Fruit fly (Drosophila melanogaster) whole organism, embryonic: ENCODE measurements around the gene Cortactin.
A peak's percentile ranks its signal among the peaks of the same experiment; 100 is the strongest.

Experiments used
- CG10267 ChIP-seq: fragments of 200-800 bp; sonication (Bioruptor generic); optimal IDR thresholded peaks from 2 replicates; lab custom pipeline; 2018; ENCODE audit warnings: missing biosample characterization, mild to moderate bottlenecking, missing genetic modification characterization, moderate library complexity
- CG12391 ChIP-seq: fragments of 200-800 bp; sonication (Bioruptor generic); optimal IDR thresholded peaks from 3 replicates; lab custom pipeline; 2018; ENCODE audit warnings: missing biosample characterization, mild to moderate bottlenecking, missing genetic modification characterization, moderate library complexity
- CG12769 ChIP-seq: fragments of 200-800 bp; sonication (Bioruptor generic); optimal IDR thresholded peaks from 2 replicates; lab custom pipeline; 2019; ENCODE audit warnings: missing biosample characterization, mild to moderate bottlenecking, missing genetic modification characterization, moderate library complexity
- CG15601 ChIP-seq: fragments of 200-800 bp; sonication (Bioruptor generic); optimal IDR thresholded peaks from 3 replicates; lab custom pipeline; 2019; ENCODE audit warnings: missing biosample characterization, mild to moderate bottlenecking, missing genetic modification characterization, moderate library complexity
- CG1603 ChIP-seq: fragments of 200-800 bp; sonication (Bioruptor generic); optimal IDR thresholded peaks from 2 replicates; lab custom pipeline; 2019; ENCODE audit warnings: missing biosample characterization, mild to moderate bottlenecking, missing genetic modification characterization, moderate library complexity
- CG16779 ChIP-seq: fragments of 200-800 bp; sonication (Bioruptor generic); IDR thresholded peaks from 2 replicates; pipeline ENCODE4 v1.3.6; 2022; ENCODE audit warnings: missing biosample characterization, missing genetic modification characterization
- CG17829 ChIP-seq: fragments of 200-800 bp; optimal IDR thresholded peaks from 2 replicates; lab custom pipeline; 2019; ENCODE audit warnings: missing biosample characterization, mild to moderate bottlenecking, missing genetic modification characterization, moderate library complexity
- CG34376 ChIP-seq: fragments of 200-800 bp; sonication (Bioruptor generic); optimal IDR thresholded peaks from 2 replicates; lab custom pipeline; 2018; ENCODE audit warnings: missing biosample characterization, mild to moderate bottlenecking, missing genetic modification characterization
- CG3847 ChIP-seq: fragments of 200-800 bp; sonication (Bioruptor generic); IDR thresholded peaks from 2 replicates; pipeline ENCODE4 v1.3.6; 2022; ENCODE audit warnings: missing biosample characterization, missing genetic modification characterization
- CG4707 ChIP-seq: fragments of 200-800 bp; sonication (Bioruptor generic); optimal IDR thresholded peaks from 2 replicates; lab custom pipeline; 2018; ENCODE audit warnings: missing biosample characterization, mild to moderate bottlenecking, missing genetic modification characterization, moderate library complexity
- CG6791 ChIP-seq: fragments of 200-800 bp; sonication (Bioruptor generic); IDR thresholded peaks from 3 replicates; pipeline ENCODE4 v1.3.6; 2022; ENCODE audit warnings: missing biosample characterization, missing genetic modification characterization; ENCODE audit not compliant: partially characterized antibody
- CG8290 ChIP-seq, 3 experiments: fragments of 200-800 bp; sonication (Bioruptor generic); optimal IDR thresholded peaks; 2 replicates each; lab custom pipeline; 2016 to 2019; ENCODE audit warnings: missing biosample characterization in 3 of 3, missing genetic modification characterization in 3 of 3, mild to moderate bottlenecking in 2 of 3, moderate library complexity in 1 of 3
- CoRest ChIP-seq: fragments of 200-800 bp; sonication (Bioruptor generic); optimal IDR thresholded peaks from 3 replicates; lab custom pipeline; 2018; ENCODE audit warnings: missing biosample characterization, mild to moderate bottlenecking, missing genetic modification characterization, moderate library complexity
- CrebB ChIP-seq: fragments of 200-800 bp; sonication (Bioruptor generic); optimal IDR thresholded peaks from 3 replicates; lab custom pipeline; 2018; ENCODE audit warnings: missing biosample characterization, mild to moderate bottlenecking, missing genetic modification characterization
- Dbx ChIP-seq: fragments of 200-800 bp; sonication (Bioruptor generic); IDR thresholded peaks from 3 replicates; pipeline ENCODE4 v1.3.6; 2022; ENCODE audit warnings: missing biosample characterization, missing genetic modification characterization
- Dip3 ChIP-seq: fragments of 200-800 bp; sonication (Bioruptor generic); optimal IDR thresholded peaks from 3 replicates; lab custom pipeline; 2016; ENCODE audit warnings: missing biosample characterization, missing genetic modification characterization
- Dref ChIP-seq: fragments of 200-800 bp; sonication (Bioruptor generic); IDR thresholded peaks from 2 replicates; pipeline ENCODE4 v1.3.6; 2022; ENCODE audit warnings: missing biosample characterization, missing genetic modification characterization
- Ets65A ChIP-seq: fragments of 200-800 bp; sonication (Bioruptor generic); peaks from one replicate; lab custom pipeline; 2016; ENCODE audit warnings: missing biosample characterization, missing genetic modification characterization
- Fer1 ChIP-seq: fragments of 200-800 bp; sonication (Bioruptor generic); optimal IDR thresholded peaks from 2 replicates; lab custom pipeline; 2017; ENCODE audit warnings: missing biosample characterization, mild to moderate bottlenecking, missing genetic modification characterization
- GATAe ChIP-seq: fragments of 200-800 bp; sonication (Bioruptor generic); conservative IDR thresholded peaks from 2 replicates; pipeline ENCODE4 v1.3.6; 2022; ENCODE audit warnings: missing biosample characterization, missing genetic modification characterization
- HLH4C ChIP-seq: fragments of 200-800 bp; sonication (Bioruptor generic); IDR thresholded peaks from 3 replicates; pipeline ENCODE4 v1.3.6; 2022; ENCODE audit warnings: missing biosample characterization, missing genetic modification characterization; ENCODE audit not compliant: partially characterized antibody
- HmgD ChIP-seq: fragments of 200-800 bp; sonication (Bioruptor generic); optimal IDR thresholded peaks from 3 replicates; lab custom pipeline; 2016; ENCODE audit warnings: missing biosample characterization, missing genetic modification characterization
- Lhr ChIP-seq: fragments of 200-800 bp; sonication (Bioruptor generic); optimal IDR thresholded peaks from 3 replicates; lab custom pipeline; 2017; ENCODE audit warnings: mild to moderate bottlenecking, missing biosample characterization, missing genetic modification reagents, missing genetic modification characterization
- MBD-R2 ChIP-seq: fragments of 200-800 bp; sonication (Bioruptor generic); IDR thresholded peaks from 2 replicates; pipeline ENCODE4 v1.3.6; 2022; ENCODE audit warnings: missing biosample characterization, missing genetic modification characterization
- Nf-YB ChIP-seq: fragments of 200-800 bp; sonication (Bioruptor generic); optimal IDR thresholded peaks from 3 replicates; lab custom pipeline; 2019; ENCODE audit warnings: missing biosample characterization, mild to moderate bottlenecking, missing genetic modification characterization, moderate library complexity
- Nf-YC ChIP-seq: fragments of 200-800 bp; optimal IDR thresholded peaks from 3 replicates; lab custom pipeline; 2019; ENCODE audit warnings: missing biosample characterization, mild to moderate bottlenecking, missing genetic modification characterization, moderate library complexity
- Opbp ChIP-seq: fragments of 200-800 bp; sonication (Bioruptor generic); IDR thresholded peaks from 3 replicates; pipeline ENCODE4 v1.3.6; 2022; ENCODE audit warnings: missing biosample characterization, missing genetic modification characterization; ENCODE audit not compliant: partially characterized antibody
- Sin3A ChIP-seq: fragments of >200 bp; optimal IDR thresholded peaks from 2 replicates; lab custom pipeline; 2018
- al ChIP-seq: fragments of 200-800 bp; sonication (Bioruptor generic); IDR thresholded peaks from 2 replicates; pipeline ENCODE4 v1.3.6; 2022; ENCODE audit warnings: missing biosample characterization, missing genetic modification characterization
- cg ChIP-seq: fragments of 200-800 bp; sonication (Bioruptor generic); optimal IDR thresholded peaks from 3 replicates; lab custom pipeline; 2019; ENCODE audit warnings: missing biosample characterization, mild to moderate bottlenecking, missing genetic modification characterization, moderate library complexity
- cwo ChIP-seq: fragments of 200-800 bp; sonication (Bioruptor generic); optimal IDR thresholded peaks from 3 replicates; lab custom pipeline; 2017; ENCODE audit warnings: missing biosample characterization, missing genetic modification characterization, mild to moderate bottlenecking, moderate library complexity, missing genetic modification reagents
- gcm2 ChIP-seq: fragments of 200-800 bp; sonication (Bioruptor generic); optimal IDR thresholded peaks from 2 replicates; lab custom pipeline; 2016; ENCODE audit warnings: missing biosample characterization, missing genetic modification characterization
- gfzf ChIP-seq: fragments of 200-800 bp; sonication (Bioruptor generic); optimal IDR thresholded peaks from 2 replicates; lab custom pipeline; 2016; ENCODE audit warnings: missing biosample characterization, mild to moderate bottlenecking, missing genetic modification characterization, moderate library complexity
- gro ChIP-seq: fragments of 200-800 bp; sonication (Bioruptor generic); optimal IDR thresholded peaks from 2 replicates; lab custom pipeline; 2016; ENCODE audit warnings: missing biosample characterization, missing genetic modification characterization
- insv ChIP-seq, 2 experiments: fragments of 200-800 bp; sonication (Bioruptor generic); optimal IDR thresholded peaks; 3 replicates each; lab custom pipeline; 2016 to 2018; ENCODE audit warnings: missing biosample characterization in 2 of 2, missing genetic modification characterization in 2 of 2
- knrl ChIP-seq: fragments of 200-800 bp; sonication (Bioruptor generic); IDR thresholded peaks from 3 replicates; pipeline ENCODE4 v1.3.6; 2022; ENCODE audit warnings: missing biosample characterization, missing genetic modification characterization; ENCODE audit not compliant: partially characterized antibody
- lmd ChIP-seq: fragments of 200-800 bp; sonication (Bioruptor generic); IDR thresholded peaks from 2 replicates; pipeline ENCODE4 v1.3.6; 2022; ENCODE audit warnings: missing biosample characterization, missing genetic modification characterization
- maf-S ChIP-seq: fragments of 200-800 bp; sonication (Bioruptor generic); optimal IDR thresholded peaks from 2 replicates; lab custom pipeline; 2016; ENCODE audit warnings: missing biosample characterization, missing genetic modification characterization
- mirr ChIP-seq: fragments of 200-800 bp; sonication (Bioruptor generic); optimal IDR thresholded peaks from 3 replicates; lab custom pipeline; 2018; ENCODE audit warnings: missing biosample characterization, mild to moderate bottlenecking, missing genetic modification characterization
- nmo ChIP-seq: fragments of 200-800 bp; sonication (Bioruptor generic); optimal IDR thresholded peaks from 2 replicates; lab custom pipeline; 2018; ENCODE audit warnings: missing biosample characterization, mild to moderate bottlenecking, missing genetic modification characterization, moderate library complexity
- p53 ChIP-seq: fragments of 200-800 bp; sonication (Bioruptor generic); optimal IDR thresholded peaks from 2 replicates; lab custom pipeline; 2016; ENCODE audit warnings: missing biosample characterization, missing genetic modification characterization
- sd ChIP-seq: fragments of 200-800 bp; sonication (Bioruptor generic); optimal IDR thresholded peaks from 3 replicates; lab custom pipeline; 2018; ENCODE audit warnings: missing biosample characterization, mild to moderate bottlenecking, missing genetic modification characterization, moderate library complexity
- stwl ChIP-seq: fragments of 200-800 bp; sonication (Bioruptor generic); optimal IDR thresholded peaks from 3 replicates; lab custom pipeline; 2018; ENCODE audit warnings: missing biosample characterization, mild to moderate bottlenecking, missing genetic modification characterization, moderate library complexity
- vvl ChIP-seq: fragments of 200-800 bp; sonication (Bioruptor generic); IDR thresholded peaks from 2 replicates; pipeline ENCODE4 v1.3.6; 2022; ENCODE audit warnings: missing biosample characterization, missing genetic modification characterization
- zen ChIP-seq: fragments of 200-800 bp; sonication (Bioruptor generic); optimal IDR thresholded peaks from 3 replicates; lab custom pipeline; 2018; ENCODE audit warnings: missing biosample characterization, mild to moderate bottlenecking, missing genetic modification characterization, moderate library complexity

Gene Cortactin

DNA sequence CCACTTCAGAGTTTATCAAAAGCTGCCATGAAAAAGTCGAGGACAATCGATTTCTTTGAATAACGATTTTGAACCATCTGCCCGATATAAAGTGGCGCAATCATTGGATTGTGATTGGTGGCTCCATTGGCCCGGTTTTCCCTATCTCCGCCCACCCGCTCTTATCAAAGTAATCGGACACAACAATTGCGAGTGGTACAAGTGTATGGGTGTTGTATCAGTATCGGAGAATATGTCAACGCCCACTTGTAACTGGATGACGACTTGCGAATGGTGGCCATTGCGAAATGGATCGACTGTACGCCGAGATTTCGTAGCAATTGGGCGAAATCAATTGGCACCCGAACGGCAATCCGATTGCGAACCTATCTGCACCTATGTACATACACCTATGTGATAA, 13.3 kb upstream of the Cortactin start:
- TF ChIP-seq Nf-YC (peak; percentile 92), MBD-R2 (GFP tag; lab: Robert Waterston, UW) (no peak), lmd (GFP tag; lab: Robert Waterston, UW) (no peak), GATAe (GFP tag; lab: Robert Waterston, UW) (peak; percentile 57; the same call in 1 of the 2 replicates), Ets65A (peak; percentile 23), mirr (peak; percentile 13), cg (GFP tag; lab: Kevin White, UChicago) (peak; percentile 1), Nf-YB (GFP tag; lab: Kevin White, UChicago) (peak; percentile 89)

DNA sequence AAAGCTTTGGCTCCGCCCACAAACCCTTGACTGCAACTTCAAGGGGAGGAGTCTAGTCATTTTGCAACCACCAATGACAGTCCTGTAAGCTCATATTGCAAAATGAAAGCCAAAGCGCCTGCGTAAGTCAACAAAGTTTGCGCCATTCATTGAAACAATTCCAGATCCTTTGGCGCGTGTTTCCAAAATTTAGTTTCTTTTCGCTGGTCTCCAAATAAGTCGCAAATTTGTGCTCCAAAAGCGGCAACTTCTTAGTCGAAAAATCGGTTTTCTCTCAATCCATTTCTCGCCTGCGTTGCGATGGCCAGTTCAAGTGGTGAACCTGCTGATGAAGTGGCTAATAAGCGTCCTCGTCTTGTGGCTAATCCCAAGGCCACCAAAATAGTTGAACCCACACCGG, 9.4 kb upstream of the Cortactin start, which contains the start of gene dmrt93B:
Gene dmrt93B (plus strand): TSS at position 301 of the 400 bp plus-strand sequence.
- TF ChIP-seq Nf-YB (GFP tag; lab: Kevin White, UChicago) (peak; percentile 7), vvl (GFP tag; lab: Robert Waterston, UW) (no peak)
- TF ChIP-seq, all 482 proteins: peak for 1

DNA sequence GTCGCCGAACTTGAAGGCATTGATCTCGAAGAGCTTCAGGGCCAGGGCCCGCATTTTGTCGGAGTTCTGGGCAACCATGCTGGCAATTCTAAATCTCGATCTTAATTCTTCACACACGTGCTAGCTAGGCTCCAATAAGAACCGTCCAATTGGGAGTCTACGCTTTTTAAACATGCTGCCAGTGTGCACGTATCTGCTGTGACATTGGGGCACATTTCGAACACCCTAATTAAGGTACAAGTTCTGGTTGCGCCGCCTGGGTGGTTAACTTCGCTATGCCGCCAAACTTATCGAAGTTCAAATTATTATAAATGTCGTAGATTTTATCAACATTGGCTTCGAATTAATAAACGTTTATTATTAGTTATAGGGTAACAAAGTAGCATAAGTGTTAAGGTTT, 8.9 kb upstream of the Cortactin start, which contains the start of gene r-l:
Gene r-l (minus strand): TSS at position 179 of the 400 bp plus-strand sequence.
- no peak for TF ChIP-seq gcm2 (GFP tag; lab: Kevin White, UChicago)
- TF ChIP-seq Nf-YC: peak; percentile 80
- no peak for TF ChIP-seq CG4707 (GFP tag; lab: Kevin White, UChicago)
- TF ChIP-seq maf-S: peak; percentile 18
- peak; percentile 83 for TF ChIP-seq CG1603 (tag; lab: Kevin White, UChicago)
- peak; percentile 31 for TF ChIP-seq nmo (GFP tag; lab: Kevin White, UChicago)
- peak; percentile 42 for TF ChIP-seq CG12769
- 0 out of 3 replicates have a peak, but pooled peaks have one; percentile 23 for TF ChIP-seq Dbx (GFP tag; lab: Robert Waterston, UW)
- peak; percentile 43; the same call in 2 of the 3 replicates for TF ChIP-seq CG6791 (GFP tag; lab: Robert Waterston, UW)
- peak; percentile 27 for TF ChIP-seq Fer1 (GFP tag; lab: Kevin White, UChicago)
- peak; percentile 27 for TF ChIP-seq CG15601 (tag; lab: Kevin White, UChicago)
- peak; percentile 45 for TF ChIP-seq CoRest (tag; lab: Kevin White, UChicago)
- peak; percentile 79 for TF ChIP-seq Lhr (GFP tag; lab: Kevin White, UChicago)
- peak; percentile 93 for TF ChIP-seq Dref
- TF ChIP-seq CG10267: peak; percentile 45
- TF ChIP-seq zen: peak; percentile 76
- peak; percentile 54 for TF ChIP-seq stwl (tag; lab: Kevin White, UChicago)
- 0 out of 3 replicates have a peak, but pooled peaks have one; percentile 12 for TF ChIP-seq Opbp (GFP tag; lab: Robert Waterston, UW)
- TF ChIP-seq CG34376: peak; percentile 0
- TF ChIP-seq Nf-YB (GFP tag; lab: Kevin White, UChicago): peak; percentile 20
- TF ChIP-seq CG8290 (GFP tag; optimal IDR thresholded peaks at IDR 0.05; lab: Kevin White, UChicago): no peak
- TF ChIP-seq CG8290 (tag; optimal IDR thresholded peaks at IDR 0.05; lab: Kevin White, UChicago): peak in 1 of 2 experiments; percentile 77
- peak; percentile 72 for TF ChIP-seq HmgD (GFP tag; lab: Kevin White, UChicago)
- peak; percentile 40 for TF ChIP-seq cwo (GFP tag; lab: Kevin White, UChicago)
- TF ChIP-seq knrl: peak; percentile 45; the same call in 1 of the 3 replicates
- peak; percentile 96 to 99 for TF ChIP-seq insv (GFP tag; optimal IDR thresholded peaks at IDR 0.05; lab: Kevin White, UChicago)
- peak; percentile 18 for TF ChIP-seq CG12391 (tag; lab: Kevin White, UChicago)
- TF ChIP-seq CrebB: no peak
- TF ChIP-seq Sin3A (lab: Kevin White, UChicago): peak; percentile 61
- no peak for TF ChIP-seq CG16779
- TF ChIP-seq CG3847: peak; percentile 64
- peak; percentile 44 for TF ChIP-seq p53 (GFP tag; lab: Kevin White, UChicago)
- TF ChIP-seq Dip3 (GFP tag; lab: Kevin White, UChicago): peak; percentile 15
- no peak for TF ChIP-seq al
- TF ChIP-seq gfzf (GFP tag; lab: Kevin White, UChicago): peak; percentile 98
- TF ChIP-seq sd (tag; lab: Kevin White, UChicago): peak; percentile 20
- TF ChIP-seq HLH4C (GFP tag; lab: Robert Waterston, UW): peak; percentile 19; the same call in 1 of the 3 replicates
- TF ChIP-seq CG17829: peak; percentile 37
- TF ChIP-seq gro (GFP tag; lab: Kevin White, UChicago): peak; percentile 47
